Fruit fly (Drosophila melanogaster) whole organism, larva: ENCODE results near the gene CG3104.
A peak's percentile ranks its signal among the peaks of the same experiment; 100 is the strongest.

ENCODE experiments used
- noc ChIP-seq: fragments of 200-800 bp; sonication (Bioruptor generic); optimal IDR thresholded peaks from 3 replicates; lab custom pipeline; 2019; ENCODE audit warnings: missing biosample characterization, mild to moderate bottlenecking, missing genetic modification characterization, moderate library complexity

CG3104 gene

DNA sequence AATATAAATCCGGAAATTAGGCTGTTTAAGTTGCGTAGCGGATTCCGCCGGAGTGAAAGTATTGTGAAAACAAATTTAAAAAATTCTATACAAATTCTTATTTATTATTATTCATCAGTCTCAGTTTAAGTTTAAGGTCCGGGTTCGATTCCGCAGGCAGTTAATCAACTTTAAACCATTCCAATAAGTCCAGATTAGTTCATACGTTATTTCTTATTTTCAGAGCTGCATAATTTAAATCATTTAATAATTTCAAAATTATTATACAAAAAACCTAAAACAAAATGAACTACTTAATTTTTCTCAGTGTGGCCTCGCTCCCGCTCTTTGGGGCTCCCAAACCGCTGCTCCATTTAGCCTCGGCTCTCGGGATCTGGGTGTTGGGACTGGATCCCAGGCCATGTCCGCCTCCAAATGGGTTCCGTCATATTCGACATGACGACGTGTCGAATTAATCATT, 25.2 kb downstream of the CG3104 start:
- TF ChIP-seq noc (tag; lab: Kevin White, UChicago), result peak; percentile 91

DNA sequence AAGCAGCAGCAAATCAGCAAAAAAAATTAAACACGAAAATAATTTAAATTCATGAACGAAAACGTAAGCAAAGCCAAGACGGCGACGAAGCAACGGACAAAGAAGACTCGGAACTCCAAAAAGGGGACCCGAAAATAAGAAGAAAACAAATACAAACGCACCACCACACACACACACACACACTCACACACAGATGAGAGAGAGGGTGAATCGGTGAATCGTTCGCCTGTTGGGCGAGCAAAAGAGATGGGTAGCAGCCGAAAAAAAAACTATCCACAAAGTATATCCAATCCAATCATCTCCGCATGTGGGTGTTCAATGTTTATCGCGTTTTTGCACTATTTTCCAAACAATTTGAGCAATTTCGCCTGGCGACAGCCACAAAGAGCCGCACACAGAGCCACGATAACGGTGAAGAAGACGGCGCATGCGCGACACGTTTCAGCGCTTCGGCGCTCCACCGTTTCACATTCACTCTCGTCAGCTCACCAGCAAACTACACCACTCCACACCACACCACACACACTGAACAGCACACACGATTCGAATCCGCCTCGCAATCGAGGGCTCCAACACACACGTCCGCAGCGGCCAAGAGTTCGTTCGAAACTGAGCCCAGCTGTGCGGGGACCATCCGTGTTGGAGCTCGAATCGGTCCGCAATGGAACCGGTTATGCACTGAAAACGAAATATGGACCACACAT, 25.8 kb downstream of the CG3104 start, which contains the start of gene Duox:
Gene Duox (minus strand): TSS at position 612 of the 704 bp plus-strand sequence.
- TF ChIP-seq noc (tag; lab: Kevin White, UChicago), result no peak

DNA sequence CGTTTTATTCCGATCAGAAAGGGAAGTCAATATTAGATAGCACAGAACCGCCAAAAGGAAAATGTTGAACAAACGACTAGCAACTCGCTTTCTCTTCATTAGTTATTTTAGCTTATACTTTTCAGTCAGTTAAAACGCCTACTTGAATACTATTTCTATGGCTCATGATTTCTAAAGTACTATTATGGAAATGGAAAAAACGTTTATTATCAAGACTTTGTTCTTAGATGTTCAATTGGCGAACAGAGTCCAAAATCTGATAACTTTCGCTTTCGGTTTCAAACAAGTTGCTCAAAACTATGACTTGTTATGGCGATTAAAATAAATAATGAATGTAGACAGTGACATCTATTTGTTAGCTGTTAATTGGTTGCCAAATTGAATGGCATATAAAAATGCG, 30.2 kb downstream of the CG3104 start, which contains the start of gene CG3123:
Gene CG3123 (minus strand): TSS at position 101 of the 400 bp plus-strand sequence.
- TF ChIP-seq noc (tag; lab: Kevin White, UChicago), result no peak

DNA sequence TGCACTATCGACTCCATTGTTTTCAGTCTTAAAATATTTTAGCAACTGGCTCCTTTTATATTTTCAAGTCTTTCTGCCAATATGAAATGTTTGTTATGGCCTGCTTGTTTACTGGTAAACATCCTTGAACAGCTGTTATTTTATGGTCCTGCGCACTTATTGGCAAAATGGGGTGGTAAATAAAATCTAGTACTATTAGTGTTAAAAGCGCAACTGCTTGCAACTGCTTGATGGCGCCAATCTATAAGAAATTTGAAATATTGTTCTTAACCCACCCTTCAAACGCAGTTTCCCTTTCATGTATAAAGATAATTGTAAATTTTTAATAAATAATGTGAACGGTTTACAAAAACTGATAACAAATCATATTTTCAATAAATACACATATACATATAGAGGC, 39.9 kb downstream of the CG3104 start, which contains the start of gene G6P:
Gene G6P (minus strand): TSS at position 88 of the 400 bp plus-strand sequence.
- no peak for TF ChIP-seq noc (tag; lab: Kevin White, UChicago)

DNA sequence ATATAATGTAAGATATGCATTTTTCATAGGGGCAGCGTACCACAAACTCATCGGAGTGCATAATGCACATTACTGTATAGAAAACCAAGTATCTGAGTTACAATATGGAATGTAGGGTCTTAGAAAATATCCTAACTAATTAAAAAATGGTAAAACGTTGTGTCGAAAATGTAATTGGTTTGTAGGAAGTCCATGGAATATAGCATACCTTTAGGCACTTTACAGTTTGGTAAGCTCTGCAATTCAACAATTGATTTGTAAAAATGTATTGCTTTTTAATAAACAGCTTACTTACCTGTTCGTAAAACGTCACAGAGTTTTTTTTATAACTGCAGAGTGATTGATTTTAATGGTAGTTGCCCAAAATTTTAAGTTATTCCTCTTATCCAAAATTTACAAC, 43.4 kb downstream of the CG3104 start, which contains the start of gene CG2964:
Gene CG2964 (plus strand): TSS at position 301 of the 400 bp plus-strand sequence.
- TF ChIP-seq noc (tag; lab: Kevin White, UChicago), result no peak

DNA sequence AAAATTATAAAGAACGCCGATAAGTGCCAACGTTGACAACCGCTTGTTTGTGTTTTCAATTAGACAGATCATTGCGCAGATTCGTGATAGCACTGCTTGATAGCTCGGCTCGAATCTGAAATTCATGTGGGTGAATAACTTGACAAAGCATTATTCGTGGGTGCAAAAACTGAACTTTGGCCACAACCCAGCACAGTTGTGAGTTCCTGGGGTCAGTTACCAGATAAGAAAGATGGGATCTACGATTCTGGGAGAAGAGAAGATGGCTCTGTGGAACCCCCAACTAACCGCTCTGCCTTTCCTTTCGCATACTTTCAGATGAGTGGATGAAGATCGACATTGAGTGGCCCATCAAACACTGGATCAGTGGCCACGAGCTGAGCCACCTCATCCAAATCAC, 44.7 kb downstream of the CG3104 start:
- peak; percentile 79 for TF ChIP-seq noc (tag; lab: Kevin White, UChicago)

DNA sequence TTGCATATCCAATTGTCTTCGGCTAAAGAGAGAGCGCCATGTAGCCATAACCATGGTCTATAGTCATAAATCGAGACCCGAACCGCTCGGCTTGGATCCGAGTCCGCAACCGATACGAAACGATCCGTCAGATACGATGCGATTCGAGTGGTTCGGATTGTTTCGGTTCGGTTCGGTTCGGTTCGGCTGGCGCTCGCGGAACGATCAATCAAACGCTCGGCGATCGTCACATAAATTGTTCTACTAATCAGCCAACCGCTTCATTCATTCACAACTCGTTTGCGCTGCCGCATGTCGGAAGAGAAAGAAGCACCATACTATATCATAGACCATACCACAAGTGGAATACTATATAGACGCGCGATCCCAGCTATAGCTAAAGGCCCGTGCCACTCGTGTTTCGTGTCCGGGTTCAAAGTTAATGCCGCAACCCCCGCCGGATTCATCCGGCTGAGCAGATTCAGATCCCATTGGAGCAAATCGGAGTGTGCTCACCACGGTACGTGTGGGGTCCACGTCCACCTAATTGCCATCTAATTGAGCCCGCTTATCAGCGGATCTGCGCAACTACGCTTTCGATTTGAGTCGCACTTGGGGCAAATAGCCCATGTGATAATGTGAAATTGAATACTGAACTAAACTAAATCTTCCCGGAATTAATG, 47.4 kb downstream of the CG3104 start:
- TF ChIP-seq noc (tag; lab: Kevin White, UChicago), result peak; percentile 49

DNA sequence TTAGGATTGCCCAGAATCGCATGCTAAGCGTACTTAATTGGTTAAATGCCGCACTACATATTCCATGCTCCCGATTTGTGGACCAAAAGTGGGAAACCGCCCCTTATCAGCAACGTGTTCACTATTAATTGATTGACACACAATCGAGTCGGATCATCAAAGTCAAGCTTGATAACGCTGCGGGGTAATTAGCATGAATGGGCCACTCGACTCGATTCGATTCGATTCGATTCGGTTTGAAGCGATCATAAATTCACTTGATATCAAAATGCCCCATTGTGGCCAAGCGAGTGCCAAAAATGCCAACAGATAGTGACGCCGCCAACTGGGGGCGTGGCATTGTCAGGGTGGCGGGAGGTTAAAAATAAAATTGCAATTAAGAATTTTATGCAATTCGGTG, 48.0 kb downstream of the CG3104 start:
- TF ChIP-seq noc (tag; lab: Kevin White, UChicago), result no peak

DNA sequence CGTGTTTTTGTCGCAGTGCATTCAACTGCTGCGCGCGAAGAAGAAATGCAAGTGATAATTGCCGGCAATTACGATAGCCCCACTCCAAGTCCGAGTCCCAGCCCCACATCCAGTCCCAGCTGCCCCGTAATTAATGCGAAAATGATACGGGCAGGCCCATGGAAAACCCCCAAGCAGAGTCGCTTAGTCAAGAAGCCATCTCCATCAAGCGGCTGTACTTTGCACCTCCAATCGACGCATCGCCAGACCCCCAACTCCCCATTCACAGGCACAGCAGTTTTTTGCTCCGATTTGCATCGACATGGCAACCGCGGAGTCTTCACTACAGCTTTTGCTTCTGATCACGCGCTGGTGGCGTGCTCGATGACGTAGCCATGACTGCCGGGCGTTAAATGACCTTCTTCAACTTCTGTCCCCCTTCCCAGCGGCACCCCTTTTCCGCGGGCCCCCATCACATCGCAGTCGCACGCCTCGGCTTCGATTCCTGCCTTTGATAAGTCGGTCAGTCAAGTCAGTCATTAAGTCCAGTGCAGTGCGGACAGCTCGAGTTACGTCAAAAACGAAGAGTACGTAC, 49.3 kb downstream of the CG3104 start:
- TF ChIP-seq noc (tag; lab: Kevin White, UChicago), result no peak

DNA sequence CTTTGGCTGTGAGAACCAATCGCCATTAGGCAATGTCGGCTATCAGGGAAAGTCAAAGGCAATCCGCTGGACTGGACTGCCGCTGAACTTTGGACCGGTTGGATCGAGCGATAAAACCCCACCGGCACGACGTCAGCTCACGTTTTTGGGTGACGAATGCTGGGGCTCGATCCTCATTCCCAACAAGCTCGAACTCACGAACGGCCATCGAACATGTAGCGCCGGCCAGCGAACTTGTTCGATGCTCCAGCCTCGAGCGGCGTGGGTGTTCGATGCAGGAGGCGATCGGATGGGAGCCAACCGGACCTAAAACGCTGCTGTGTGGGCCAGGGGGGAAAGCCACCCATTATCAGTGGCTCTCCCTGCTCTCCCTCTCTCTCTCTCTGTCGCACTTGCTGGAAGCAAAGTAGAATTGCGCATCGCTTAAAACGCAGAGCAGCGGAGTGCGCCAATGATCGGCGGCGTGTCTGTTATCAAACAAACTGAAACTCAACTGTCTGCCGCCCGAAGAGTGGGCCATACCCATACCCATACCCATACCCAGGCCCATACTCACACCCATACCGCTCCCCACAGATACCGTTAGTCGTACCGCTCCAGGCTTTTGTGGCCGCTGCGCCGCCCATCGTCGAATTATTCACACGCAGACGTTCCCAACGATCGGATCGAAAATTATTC, 50.8 kb downstream of the CG3104 start, which contains the start of gene daw:
Gene daw (plus strand): TSS at position 628 of the 678 bp plus-strand sequence.
- TF ChIP-seq noc (tag; lab: Kevin White, UChicago), result peak; percentile 5

DNA sequence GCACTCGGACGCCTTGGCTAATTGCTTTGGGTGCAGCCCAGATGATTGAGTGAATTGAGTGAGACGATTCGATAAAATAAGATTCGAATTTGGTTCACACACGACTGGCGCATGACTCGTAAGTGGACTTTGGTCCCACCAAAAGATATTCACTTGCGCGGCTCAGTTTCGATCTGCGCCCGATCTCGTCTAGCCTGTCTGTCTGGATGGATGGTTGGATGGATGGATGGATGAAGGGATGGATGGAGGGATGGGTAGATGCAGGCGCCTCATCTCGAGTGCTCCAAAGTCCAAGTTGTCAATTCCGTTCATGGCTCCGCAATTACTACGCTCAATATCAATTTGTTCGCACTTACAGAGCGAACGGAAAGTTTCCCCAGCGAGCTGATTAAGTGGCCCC, 53.1 kb downstream of the CG3104 start:
- no peak for TF ChIP-seq noc (tag; lab: Kevin White, UChicago)

DNA sequence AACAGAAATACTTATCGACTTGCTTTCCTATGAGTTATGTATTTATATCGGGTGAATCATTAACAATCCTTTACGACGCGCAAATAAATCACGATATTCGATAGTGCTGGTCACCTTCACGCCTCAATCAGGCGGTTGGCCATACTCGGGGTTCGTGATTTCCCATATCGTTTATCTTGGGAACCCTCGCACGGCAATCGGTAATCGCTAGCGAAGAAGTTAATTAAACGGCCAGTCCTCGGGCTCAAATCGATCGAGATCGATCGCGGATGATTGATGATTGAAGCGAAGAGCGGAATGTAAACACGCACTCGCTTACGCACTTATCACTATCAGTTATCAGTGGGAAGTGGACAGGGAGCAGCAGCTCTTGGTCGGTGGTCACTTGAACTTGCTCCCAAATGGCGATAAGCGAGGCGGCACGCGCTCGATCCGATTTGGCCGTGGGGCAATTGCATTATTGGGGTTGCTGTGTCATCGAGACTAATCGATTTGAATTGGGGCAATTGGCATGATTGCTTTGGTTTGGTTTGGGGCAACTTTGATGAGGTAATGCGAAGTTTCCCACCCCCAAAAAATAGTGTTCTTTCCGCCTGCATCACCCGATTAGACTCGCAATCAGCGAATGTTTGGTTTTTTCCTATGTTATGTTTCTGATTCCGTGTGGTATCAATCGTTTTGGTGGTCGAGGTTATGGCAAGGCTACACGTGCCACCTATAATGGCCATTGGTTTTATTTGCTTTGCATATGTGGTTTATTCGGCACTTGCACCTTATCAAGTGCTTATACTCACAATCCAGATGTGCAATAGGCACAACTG, 54.4 kb downstream of the CG3104 start:
- TF ChIP-seq noc (tag; lab: Kevin White, UChicago), result peak; percentile 35

DNA sequence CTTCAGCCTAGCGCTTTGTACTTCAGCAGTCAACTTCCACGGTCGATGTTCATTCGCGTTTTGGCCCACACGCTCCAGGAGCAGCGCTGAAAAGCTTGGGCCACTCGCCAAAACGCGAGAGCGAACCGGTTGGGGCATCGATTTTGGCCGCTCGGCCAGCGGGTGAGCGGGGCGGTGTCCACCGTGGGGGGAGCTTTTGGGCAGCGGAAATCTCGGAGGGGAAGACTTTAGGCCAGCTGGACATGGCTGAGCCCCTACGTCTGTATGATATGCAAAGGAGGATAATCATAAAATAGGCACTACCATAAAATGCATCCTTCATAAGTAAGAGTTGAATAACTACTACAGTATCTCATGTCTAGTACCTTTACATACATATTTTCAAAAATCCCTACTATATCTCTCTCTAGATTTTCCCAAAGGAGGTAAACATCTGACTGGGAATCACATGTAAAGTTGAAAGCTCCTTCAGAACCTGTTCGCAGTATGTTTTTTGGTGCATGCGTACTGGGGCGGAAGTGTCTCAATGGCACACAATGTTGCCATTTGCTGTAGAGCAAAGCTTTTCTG, 55.6 kb downstream of the CG3104 start, which contains the start of gene Syt1:
Gene Syt1 (minus strand): TSS at position 71 of the 570 bp plus-strand sequence.
- no peak for TF ChIP-seq noc (tag; lab: Kevin White, UChicago)
